Worm (Caenorhabditis elegans) whole organism, L3 larva: ENCODE measurements around the gene Y53C12A.11.

ENCODE experiments used
- ceh-9 ChIP-seq: sonication (generic microtip); optimal IDR thresholded peaks from 2 replicates; lab custom pipeline; 2018; ENCODE audit warnings: missing biosample characterization, missing genetic modification characterization
- elt-2 ChIP-seq: sonication (generic microtip); optimal IDR thresholded peaks from 2 replicates; lab custom pipeline; 2016; ENCODE audit warnings: missing genetic modification reagents, mild to moderate bottlenecking, missing genetic modification characterization, missing compliant biosample characterization
- nhr-11 ChIP-seq: fragments of 150-350 bp; optimal IDR thresholded peaks from 2 replicates; lab custom pipeline; 2014; ENCODE audit warnings: missing biosample characterization, missing genetic modification characterization
- nhr-23 ChIP-seq: fragments of 150-350 bp; optimal IDR thresholded peaks from 2 replicates; lab custom pipeline; 2014; ENCODE audit warnings: missing biosample characterization, missing genetic modification reagents, missing genetic modification characterization
- nhr-237 ChIP-seq: fragments of 150-350 bp; optimal IDR thresholded peaks from 2 replicates; lab custom pipeline; 2014; ENCODE audit warnings: missing biosample characterization, missing genetic modification characterization
- nhr-76 ChIP-seq: fragments of 150-350 bp; sonication (generic microtip); optimal IDR thresholded peaks from 5 replicates; lab custom pipeline; 2014; ENCODE audit warnings: missing biosample characterization, missing genetic modification characterization
- unc-62 ChIP-seq: fragments of 150-350 bp; sonication (generic microtip); optimal IDR thresholded peaks from 4 replicates; lab custom pipeline; 2014; ENCODE audit warnings: missing biosample characterization, missing genetic modification reagents, missing genetic modification characterization
- ztf-11 ChIP-seq: fragments of 150-350 bp; optimal IDR thresholded peaks from 2 replicates; lab custom pipeline; 2014; ENCODE audit warnings: missing biosample characterization, missing genetic modification characterization

- TF ChIP-seq elt-2 (no peak), nhr-23 (tag; lab: Kevin White, UChicago) (no peak), ztf-11 (no peak), ceh-9 (tag; lab: Kevin White, UChicago) (no peak), nhr-11 (tag; lab: Kevin White, UChicago) (no peak), nhr-237 (tag; lab: Kevin White, UChicago) (no peak), nhr-76 (tag; lab: Kevin White, UChicago) (no peak), unc-62 (no peak)
Observed at ce11 chrII:9679842-9680241, 38.7 kb downstream of the Y53C12A.11 start.
